Worm (Caenorhabditis elegans) whole organism, L2 larva: Measurements from ENCODE around the gene coa-7.

Experiments
- C34F6.9 ChIP-seq: fragments of 150-350 bp; optimal IDR thresholded peaks from 2 replicates; lab custom pipeline; 2014; ENCODE audit warnings: missing biosample characterization, missing genetic modification characterization
- R02D3.7 ChIP-seq: fragments of 150-350 bp; optimal IDR thresholded peaks from 2 replicates; lab custom pipeline; 2014; ENCODE audit warnings: missing biosample characterization, missing genetic modification characterization
- Y55F3AM.14 ChIP-seq: fragments of 200-800 bp; sonication (Bioruptor generic); optimal IDR thresholded peaks from 2 replicates; lab custom pipeline; 2018; ENCODE audit warnings: mild to moderate bottlenecking, missing genetic modification characterization, missing compliant biosample characterization
- alr-1 ChIP-seq: fragments of 150-350 bp; optimal IDR thresholded peaks from 2 replicates; lab custom pipeline; 2014; ENCODE audit warnings: missing biosample characterization, missing genetic modification characterization
- aly-2 ChIP-seq: fragments of 150-350 bp; optimal IDR thresholded peaks from 2 replicates; lab custom pipeline; 2014; ENCODE audit warnings: missing biosample characterization, missing genetic modification characterization
- blmp-1 ChIP-seq: sonication (generic microtip); optimal IDR thresholded peaks from 2 replicates; lab custom pipeline; 2017; ENCODE audit warnings: missing genetic modification characterization, mild to moderate bottlenecking, missing compliant biosample characterization, antibody characterized with exemption, moderate library complexity; ENCODE audit not compliant: insufficient read depth
- ceh-82 ChIP-seq: fragments of 150-350 bp; optimal IDR thresholded peaks from 2 replicates; lab custom pipeline; 2014; ENCODE audit warnings: missing biosample characterization, missing genetic modification characterization
- crh-2 ChIP-seq: sonication (generic microtip); optimal IDR thresholded peaks from 2 replicates; lab custom pipeline; 2017; ENCODE audit warnings: missing biosample characterization, missing genetic modification characterization
- egl-27 ChIP-seq: sonication (generic microtip); optimal IDR thresholded peaks from 3 replicates; lab custom pipeline; 2017; ENCODE audit warnings: missing biosample characterization, missing genetic modification reagents, missing genetic modification characterization
- elt-3 ChIP-seq: sonication (generic microtip); optimal IDR thresholded peaks from 2 replicates; lab custom pipeline; 2017; ENCODE audit warnings: missing biosample characterization, missing genetic modification characterization
- fos-1 ChIP-seq: fragments of 150-350 bp; optimal IDR thresholded peaks from 2 replicates; lab custom pipeline; 2014; ENCODE audit warnings: missing biosample characterization, missing genetic modification characterization
- gmeb-1 ChIP-seq: fragments of 150-350 bp; optimal IDR thresholded peaks from 2 replicates; lab custom pipeline; 2014; ENCODE audit warnings: missing biosample characterization, missing genetic modification characterization
- lin-13 ChIP-seq: fragments of 150-350 bp; optimal IDR thresholded peaks from 2 replicates; lab custom pipeline; 2014; ENCODE audit warnings: missing biosample characterization, missing genetic modification reagents, missing genetic modification characterization
- lsy-2 ChIP-seq, 2 experiments: fragments of 150-350 bp in 1 of 2; sonication (generic microtip) in 1 of 2; optimal IDR thresholded peaks; 2 replicates each; lab custom pipeline; 2014 to 2017; ENCODE audit warnings: missing biosample characterization in 2 of 2, missing genetic modification characterization in 2 of 2
- mbf-1 ChIP-seq: sonication (generic microtip); optimal IDR thresholded peaks from 2 replicates; lab custom pipeline; 2017; ENCODE audit warnings: missing biosample characterization, missing genetic modification characterization
- nhr-12 ChIP-seq: fragments of 150-350 bp; optimal IDR thresholded peaks from 2 replicates; lab custom pipeline; 2014; ENCODE audit warnings: missing biosample characterization, missing genetic modification characterization
- nhr-129 ChIP-seq: fragments of 150-350 bp; optimal IDR thresholded peaks from 2 replicates; lab custom pipeline; 2014; ENCODE audit warnings: missing biosample characterization, missing genetic modification characterization
- nhr-23 ChIP-seq: fragments of 150-350 bp; optimal IDR thresholded peaks from 2 replicates; lab custom pipeline; 2014; ENCODE audit warnings: missing biosample characterization, missing genetic modification reagents, missing genetic modification characterization
- nhr-237 ChIP-seq: fragments of 150-350 bp; optimal IDR thresholded peaks from 2 replicates; lab custom pipeline; 2014; ENCODE audit warnings: missing biosample characterization, missing genetic modification characterization
- nhr-25 ChIP-seq: fragments of 150-350 bp; sonication (generic microtip); optimal IDR thresholded peaks from 3 replicates; lab custom pipeline; 2014; ENCODE audit warnings: missing biosample characterization, missing genetic modification characterization
- nhr-6 ChIP-seq: fragments of 150-350 bp; optimal IDR thresholded peaks from 2 replicates; lab custom pipeline; 2014; ENCODE audit warnings: missing biosample characterization, missing genetic modification characterization
- sem-4 ChIP-seq: fragments of 150-350 bp; optimal IDR thresholded peaks from 2 replicates; lab custom pipeline; 2014; ENCODE audit warnings: missing biosample characterization, missing genetic modification reagents, missing genetic modification characterization
- skn-1 ChIP-seq: sonication (generic microtip); optimal IDR thresholded peaks from 2 replicates; lab custom pipeline; 2017; ENCODE audit warnings: missing biosample characterization, missing genetic modification characterization
- sma-3 ChIP-seq: sonication (generic microtip); optimal IDR thresholded peaks from 2 replicates; lab custom pipeline; 2016; ENCODE audit warnings: missing genetic modification reagents, missing genetic modification characterization, missing compliant biosample characterization
- unc-55 ChIP-seq: fragments of 150-350 bp; sonication (generic microtip); optimal IDR thresholded peaks from 3 replicates; lab custom pipeline; 2014; ENCODE audit warnings: missing biosample characterization, missing genetic modification reagents, missing genetic modification characterization
- zag-1 ChIP-seq: fragments of 150-350 bp; optimal IDR thresholded peaks from 2 replicates; lab custom pipeline; 2014; ENCODE audit warnings: missing biosample characterization, missing genetic modification characterization
- ztf-11 ChIP-seq: sonication (generic microtip); optimal IDR thresholded peaks from 2 replicates; lab custom pipeline; 2017; ENCODE audit warnings: missing biosample characterization, missing genetic modification characterization

coa-7 gene

ce11 chrII:11650975-11651588 is at the start of gene coa-7:
Gene coa-7 (minus strand): TSS chrII:11651148.
- TF ChIP-seq ztf-11 (tag; lab: Kevin White, UChicago): no peak
- TF ChIP-seq skn-1 (tag; lab: Kevin White, UChicago): no peak
- no peak for TF ChIP-seq crh-2 (tag; lab: Kevin White, UChicago)
- TF ChIP-seq sma-3 (GFP tag; lab: Kevin White, UChicago): no peak
- TF ChIP-seq nhr-12 (tag; lab: Kevin White, UChicago): no peak
- TF ChIP-seq egl-27 (tag; lab: Kevin White, UChicago): no peak
- no peak for TF ChIP-seq C34F6.9 (tag; lab: Kevin White, UChicago)
- TF ChIP-seq nhr-25: no peak
- no peak for TF ChIP-seq mbf-1 (tag; lab: Kevin White, UChicago)
- no peak for TF ChIP-seq ceh-82 (tag; lab: Kevin White, UChicago)
- TF ChIP-seq alr-1 (tag; lab: Kevin White, UChicago): no peak
- TF ChIP-seq nhr-237: no peak
- TF ChIP-seq Y55F3AM.14 (GFP tag; lab: Kevin White, UChicago): no peak
- no peak for TF ChIP-seq lsy-2 (tag; optimal IDR thresholded peaks at IDR 0.05; lab: Kevin White, UChicago)
- TF ChIP-seq zag-1: no peak

ce11 chrII:11700635-11701034 is 49.7 kb upstream of the coa-7 start:
- no peak for TF ChIP-seq fos-1 (tag; lab: Kevin White, UChicago)

- TF ChIP-seq sem-4 (tag; lab: Kevin White, UChicago): no peak
- TF ChIP-seq aly-2 (tag; lab: Kevin White, UChicago): no peak
- peak; percentile 8 for TF ChIP-seq unc-55 (GFP tag; lab: Kevin White, UChicago)
- TF ChIP-seq blmp-1 (tag; lab: Kevin White, UChicago): no peak
Observed at ce11 chrII:11700200-11700599, 49.3 kb upstream of the coa-7 start, which contains the start of gene inos-1. Gene inos-1 (minus strand): TSS chrII:11700300.

ce11 chrII:11695945-11696270 is 45.0 kb upstream of the coa-7 start, which contains the start of gene xpf-1:
Gene xpf-1 (plus strand): TSS chrII:11696171.
- TF ChIP-seq egl-27 (tag; lab: Kevin White, UChicago) (no peak), nhr-23 (no peak), nhr-6 (tag; lab: Kevin White, UChicago) (no peak), lin-13 (GFP tag; lab: Kevin White, UChicago) (no peak), aly-2 (tag; lab: Kevin White, UChicago) (no peak), R02D3.7 (tag; lab: Kevin White, UChicago) (no peak), skn-1 (tag; lab: Kevin White, UChicago) (no peak), C34F6.9 (tag; lab: Kevin White, UChicago) (no peak)

- TF ChIP-seq sma-3 (GFP tag; lab: Kevin White, UChicago): peak; percentile 3
- TF ChIP-seq, all 48 proteins: peak for 1; not testable (repeated sequence) for 47
Observed at ce11 chrII:11695161-11695944, 44.4 kb upstream of the coa-7 start, which contains the start of gene tars-1. Gene tars-1 (minus strand): TSS chrII:11695657.

- TF ChIP-seq crh-2 (tag; lab: Kevin White, UChicago): peak; percentile 27
- no peak for TF ChIP-seq elt-3 (tag; lab: Kevin White, UChicago)
- no peak for TF ChIP-seq sem-4 (tag; lab: Kevin White, UChicago)
- peak; percentile 44 for TF ChIP-seq C34F6.9 (tag; lab: Kevin White, UChicago)
- TF ChIP-seq mbf-1 (tag; lab: Kevin White, UChicago): no peak
- TF ChIP-seq lsy-2 (tag; optimal IDR thresholded peaks at IDR 0.05; lab: Kevin White, UChicago): peak in 1 of 2 experiments; percentile 56
- peak; percentile 2 for TF ChIP-seq fos-1 (tag; lab: Kevin White, UChicago)
- TF ChIP-seq unc-55 (GFP tag; lab: Kevin White, UChicago): peak; percentile 50
- TF ChIP-seq nhr-129 (tag; lab: Kevin White, UChicago): peak; percentile 42
- TF ChIP-seq gmeb-1 (tag; lab: Kevin White, UChicago): peak; percentile 16
- TF ChIP-seq nhr-25: peak; percentile 8
Observed at ce11 chrII:11694432-11694831, 43.5 kb upstream of the coa-7 start.
